Fruit fly (Drosophila melanogaster) whole organism, embryonic: ENCODE data around the gene CG1896.

Experiments
- Antp ChIP-seq: fragments of 200-800 bp; sonication (Bioruptor generic); optimal IDR thresholded peaks from 3 replicates; lab custom pipeline; 2016; ENCODE audit warnings: missing biosample characterization, missing genetic modification characterization
- Atf6 ChIP-seq: fragments of 200-800 bp; sonication (Bioruptor generic); IDR thresholded peaks from 2 replicates; pipeline ENCODE4 v1.3.6; 2022; ENCODE audit warnings: missing biosample characterization, missing genetic modification characterization
- Bteb2 ChIP-seq: fragments of 200-800 bp; sonication (Bioruptor generic); optimal IDR thresholded peaks from 2 replicates; lab custom pipeline; 2016; ENCODE audit warnings: missing biosample characterization, missing genetic modification characterization
- CG1024 ChIP-seq: fragments of 200-800 bp; sonication (Bioruptor generic); IDR thresholded peaks from 2 replicates; pipeline ENCODE4 v1.3.6; 2022; ENCODE audit warnings: missing biosample characterization, missing genetic modification characterization
- CG11085 ChIP-seq: fragments of 200-800 bp; sonication (Bioruptor generic); IDR thresholded peaks from 2 replicates; pipeline ENCODE4 v1.3.6; 2022; ENCODE audit warnings: missing biosample characterization, missing genetic modification characterization
- CG14965 ChIP-seq: fragments of 200-800 bp; sonication (Bioruptor generic); optimal IDR thresholded peaks from 2 replicates; lab custom pipeline; 2016; ENCODE audit warnings: missing biosample characterization, missing genetic modification characterization, borderline replicate concordance
- CG15011 ChIP-seq: fragments of 200-800 bp; sonication (Bioruptor generic); optimal IDR thresholded peaks from 3 replicates; lab custom pipeline; 2018; ENCODE audit warnings: missing biosample characterization, mild to moderate bottlenecking, missing genetic modification characterization
- CG1792 ChIP-seq: fragments of 200-800 bp; sonication (Bioruptor generic); optimal IDR thresholded peaks from 2 replicates; lab custom pipeline; 2016; ENCODE audit warnings: missing biosample characterization, missing genetic modification characterization
- CG2678 ChIP-seq: fragments of 200-800 bp; sonication (Bioruptor generic); optimal IDR thresholded peaks from 3 replicates; lab custom pipeline; 2019; ENCODE audit warnings: missing biosample characterization, mild to moderate bottlenecking, missing genetic modification characterization, moderate library complexity
- CG2712 ChIP-seq: fragments of 200-800 bp; optimal IDR thresholded peaks from 3 replicates; lab custom pipeline; 2019; ENCODE audit warnings: missing biosample characterization, mild to moderate bottlenecking, missing genetic modification characterization, moderate library complexity
- CG30020 ChIP-seq: fragments of 200-800 bp; optimal IDR thresholded peaks from 2 replicates; lab custom pipeline; 2019; ENCODE audit warnings: missing biosample characterization, mild to moderate bottlenecking, missing genetic modification characterization, moderate library complexity
- CG3065 ChIP-seq: fragments of 200-800 bp; sonication (Bioruptor generic); optimal IDR thresholded peaks from 2 replicates; lab custom pipeline; 2016; ENCODE audit warnings: missing biosample characterization, missing genetic modification characterization
- CG33213 ChIP-seq: fragments of 200-800 bp; sonication (Bioruptor generic); optimal IDR thresholded peaks from 3 replicates; lab custom pipeline; 2016; ENCODE audit warnings: missing biosample characterization, missing genetic modification characterization
- CG34376 ChIP-seq: fragments of 200-800 bp; sonication (Bioruptor generic); optimal IDR thresholded peaks from 2 replicates; lab custom pipeline; 2018; ENCODE audit warnings: missing biosample characterization, mild to moderate bottlenecking, missing genetic modification characterization
- CG3726 ChIP-seq: fragments of 200-800 bp; sonication (Bioruptor generic); IDR thresholded peaks from 3 replicates; pipeline ENCODE4, ENCODE4 v1.3.6; 2022; ENCODE audit warnings: missing biosample characterization, missing genetic modification characterization
- CG4404 ChIP-seq: fragments of 200-800 bp; sonication (Bioruptor generic); IDR thresholded peaks from 2 replicates; pipeline ENCODE4 v1.3.6; 2022; ENCODE audit warnings: missing biosample characterization, missing genetic modification characterization
- CG4424 ChIP-seq: fragments of 200-800 bp; sonication (Bioruptor generic); optimal IDR thresholded peaks from 3 replicates; lab custom pipeline; 2016; ENCODE audit warnings: missing biosample characterization, missing genetic modification characterization
- CG6854 ChIP-seq: fragments of 200-800 bp; sonication (Bioruptor generic); optimal IDR thresholded peaks from 3 replicates; lab custom pipeline; 2017; ENCODE audit warnings: missing biosample characterization, mild to moderate bottlenecking, missing genetic modification characterization
- CG9437 ChIP-seq: fragments of 200-800 bp; sonication (Bioruptor generic); optimal IDR thresholded peaks from 2 replicates; lab custom pipeline; 2018; ENCODE audit warnings: missing biosample characterization, mild to moderate bottlenecking, missing genetic modification characterization
- CoRest ChIP-seq: fragments of 200-800 bp; sonication (Bioruptor generic); optimal IDR thresholded peaks from 3 replicates; lab custom pipeline; 2018; ENCODE audit warnings: missing biosample characterization, mild to moderate bottlenecking, missing genetic modification characterization, moderate library complexity
- Dfd ChIP-seq, 2 experiments: fragments of >200 bp; optimal IDR thresholded peaks; 2 replicates each; lab custom pipeline; 2017; ENCODE audit warnings: missing biosample characterization in 2 of 2, missing genetic modification characterization in 2 of 2
- Dp ChIP-seq: fragments of 200-800 bp; sonication (Bioruptor generic); optimal IDR thresholded peaks from 2 replicates; lab custom pipeline; 2018; ENCODE audit warnings: missing biosample characterization, mild to moderate bottlenecking, missing genetic modification characterization, moderate library complexity
- ERR ChIP-seq: fragments of 200-800 bp; sonication (Bioruptor generic); optimal IDR thresholded peaks from 2 replicates; lab custom pipeline; 2016; ENCODE audit warnings: missing biosample characterization, missing genetic modification characterization
- Fer3 ChIP-seq: fragments of 200-800 bp; sonication (Bioruptor generic); optimal IDR thresholded peaks from 2 replicates; lab custom pipeline; 2018; ENCODE audit warnings: missing biosample characterization, mild to moderate bottlenecking, missing genetic modification characterization, moderate library complexity
- Gug ChIP-seq: fragments of 200-800 bp; sonication (Bioruptor generic); IDR thresholded peaks from 4 replicates; pipeline ENCODE4 v1.3.6; 2022; ENCODE audit warnings: missing biosample characterization, missing genetic modification characterization
- HLH54F ChIP-seq: fragments of 200-800 bp; sonication (Bioruptor generic); optimal IDR thresholded peaks from 3 replicates; lab custom pipeline; 2016; ENCODE audit warnings: missing biosample characterization, missing genetic modification characterization
- HmgZ ChIP-seq: fragments of 200-800 bp; sonication (Bioruptor generic); optimal IDR thresholded peaks from 2 replicates; lab custom pipeline; 2018; ENCODE audit warnings: missing biosample characterization, mild to moderate bottlenecking, missing genetic modification characterization
- Hr51 ChIP-seq, 2 experiments: fragments of 200-800 bp; sonication (Bioruptor generic); optimal IDR thresholded peaks; 2 replicates in 1 of 2; 3 replicates in 1 of 2; lab custom pipeline; 2016 to 2018; ENCODE audit warnings: missing biosample characterization in 2 of 2, missing genetic modification characterization in 2 of 2, mild to moderate bottlenecking in 1 of 2, moderate library complexity in 1 of 2
- Mes4 ChIP-seq: fragments of 200-800 bp; sonication (Bioruptor generic); optimal IDR thresholded peaks from 2 replicates; lab custom pipeline; 2016; ENCODE audit warnings: missing biosample characterization, missing genetic modification characterization
- Pdp1 ChIP-seq, 2 experiments: fragments of 200-800 bp; sonication (Bioruptor generic); optimal IDR thresholded peaks; 3 replicates each; lab custom pipeline; 2016; ENCODE audit warnings: missing biosample characterization in 2 of 2, missing genetic modification characterization in 2 of 2, mild to moderate bottlenecking in 1 of 2, moderate library complexity in 1 of 2
- Six4 ChIP-seq: fragments of 200-800 bp; sonication (Bioruptor generic); optimal IDR thresholded peaks from 2 replicates; lab custom pipeline; 2016; ENCODE audit warnings: missing biosample characterization, missing genetic modification characterization
- Sox102F ChIP-seq: fragments of 200-800 bp; sonication (Bioruptor generic); optimal IDR thresholded peaks from 2 replicates; lab custom pipeline; 2018; ENCODE audit warnings: missing biosample characterization, mild to moderate bottlenecking, missing genetic modification characterization, moderate library complexity
- bsh ChIP-seq, 2 experiments: fragments of 200-800 bp; sonication (Bioruptor generic); optimal IDR thresholded peaks; 2 replicates each; lab custom pipeline; 2017 to 2018; ENCODE audit warnings: mild to moderate bottlenecking in 2 of 2, missing biosample characterization in 2 of 2, missing genetic modification characterization in 2 of 2, moderate library complexity in 1 of 2
- btn ChIP-seq: fragments of 200-800 bp; sonication (Bioruptor generic); optimal IDR thresholded peaks from 2 replicates; lab custom pipeline; 2016; ENCODE audit warnings: missing biosample characterization, missing genetic modification characterization
- cg ChIP-seq: fragments of 200-800 bp; sonication (Bioruptor generic); optimal IDR thresholded peaks from 3 replicates; lab custom pipeline; 2019; ENCODE audit warnings: missing biosample characterization, mild to moderate bottlenecking, missing genetic modification characterization, moderate library complexity
- crp ChIP-seq, 2 experiments: fragments of 200-800 bp; sonication (Bioruptor generic); optimal IDR thresholded peaks; 2 replicates in 1 of 2; 3 replicates in 1 of 2; lab custom pipeline; 2017; ENCODE audit warnings: missing biosample characterization in 2 of 2, missing genetic modification characterization in 2 of 2, mild to moderate bottlenecking in 1 of 2, moderate library complexity in 1 of 2
- da ChIP-seq: fragments of 200-800 bp; sonication (Bioruptor generic); optimal IDR thresholded peaks from 2 replicates; lab custom pipeline; 2016; ENCODE audit warnings: missing biosample characterization, missing genetic modification characterization
- danr ChIP-seq: fragments of 200-800 bp; sonication (Bioruptor generic); IDR thresholded peaks from 2 replicates; pipeline ENCODE4 v1.3.6; 2022; ENCODE audit warnings: missing biosample characterization, missing genetic modification characterization
- dpn ChIP-seq, 2 experiments: fragments of 200-800 bp; sonication (Bioruptor generic); optimal IDR thresholded peaks; 3 replicates each; lab custom pipeline; 2016; ENCODE audit warnings: missing biosample characterization in 2 of 2, missing genetic modification characterization in 2 of 2
- fd102C ChIP-seq: fragments of 200-800 bp; sonication (Bioruptor generic); optimal IDR thresholded peaks from 2 replicates; lab custom pipeline; 2018; ENCODE audit warnings: missing biosample characterization, mild to moderate bottlenecking, missing genetic modification characterization, moderate library complexity
- inv ChIP-seq: fragments of 200-800 bp; sonication (Bioruptor generic); IDR thresholded peaks from 2 replicates; pipeline ENCODE4 v1.3.6; 2022; ENCODE audit warnings: missing biosample characterization, missing genetic modification characterization; ENCODE audit not compliant: partially characterized antibody
- kni ChIP-seq: fragments of 200-800 bp; sonication (Bioruptor generic); optimal IDR thresholded peaks from 3 replicates; lab custom pipeline; 2017; ENCODE audit warnings: mild to moderate bottlenecking, missing biosample characterization, missing genetic modification reagents, missing genetic modification characterization
- onecut ChIP-seq: fragments of 200-800 bp; sonication (Bioruptor generic); IDR thresholded peaks from 2 replicates; pipeline ENCODE4 v1.3.6; 2022; ENCODE audit warnings: missing biosample characterization, missing genetic modification characterization
- sqz ChIP-seq: fragments of 200-800 bp; sonication (Bioruptor generic); optimal IDR thresholded peaks from 3 replicates; lab custom pipeline; 2018; ENCODE audit warnings: missing biosample characterization, mild to moderate bottlenecking, missing genetic modification characterization
- sug ChIP-seq: fragments of 200-800 bp; optimal IDR thresholded peaks from 2 replicates; lab custom pipeline; 2019; ENCODE audit warnings: missing biosample characterization, mild to moderate bottlenecking, missing genetic modification characterization, moderate library complexity
- tll ChIP-seq, 2 experiments: fragments of 200-800 bp in 1 of 2; fragments of >200 bp in 1 of 2; sonication (Bioruptor generic) in 1 of 2; optimal IDR thresholded peaks; 2 replicates each; lab custom pipeline; 2017 to 2019; ENCODE audit warnings: missing biosample characterization in 2 of 2, missing genetic modification characterization in 2 of 2, mild to moderate bottlenecking in 1 of 2, moderate library complexity in 1 of 2
- toy ChIP-seq: fragments of 200-800 bp; sonication (Bioruptor generic); IDR thresholded peaks from 2 replicates; pipeline ENCODE4 v1.3.6; 2022; ENCODE audit warnings: missing biosample characterization, missing genetic modification characterization
- wor ChIP-seq: fragments of 200-800 bp; sonication (Bioruptor generic); IDR thresholded peaks from 2 replicates; pipeline ENCODE4 v1.3.6; 2022; ENCODE audit warnings: missing biosample characterization, missing genetic modification characterization

CG1896 gene

DNA sequence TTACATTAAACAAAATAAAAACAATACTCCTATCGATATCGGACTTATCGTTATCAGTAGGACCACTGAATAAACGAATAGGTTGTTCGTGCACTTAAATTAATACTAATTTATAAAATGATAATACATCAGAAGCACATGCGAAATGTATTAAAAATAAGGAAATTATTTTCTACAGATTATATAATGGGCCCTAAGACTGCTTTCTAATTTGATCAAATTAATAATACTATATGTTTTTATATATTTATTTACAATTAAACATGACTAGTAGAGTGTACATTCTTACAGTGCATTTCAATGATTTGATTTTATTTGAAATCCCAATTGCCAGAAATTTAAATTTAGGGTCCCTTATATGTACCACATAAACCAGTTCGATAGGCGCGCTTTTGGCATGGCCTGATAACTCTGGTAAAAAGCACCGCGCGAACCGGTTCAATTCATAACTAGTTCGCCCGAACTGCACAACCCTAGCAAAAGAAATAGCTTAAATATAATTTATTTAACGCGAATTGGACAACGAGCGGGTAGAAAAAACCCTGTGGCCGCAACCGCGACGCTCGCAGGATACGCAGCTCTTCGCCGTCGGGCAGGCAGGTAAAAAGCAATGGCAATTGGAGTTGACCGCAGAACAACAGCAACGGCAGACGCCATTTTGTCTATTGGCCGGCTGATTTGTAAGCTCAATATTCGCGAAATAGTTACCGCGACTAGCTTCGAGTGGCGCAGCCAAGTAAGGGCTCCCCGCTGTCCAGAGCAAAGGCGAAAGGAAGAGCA is 32.7 kb downstream of the CG1896 start, which contains the start of the genes CG2126 and faf:
CG2126 (minus strand) TSS at position 70 of the 780 bp plus-strand sequence.
faf (plus strand) TSS at position 438 of the 780 bp plus-strand sequence.
- TF ChIP-seq Dfd (GFP tag; optimal IDR thresholded peaks at IDR 0.05; lab: Kevin White, UChicago) (no peak), Mes4 (no peak), Antp (GFP tag; lab: Kevin White, UChicago) (peak; percentile 58), Bteb2 (GFP tag; lab: Kevin White, UChicago) (peak; percentile 41), CG3065 (GFP tag; lab: Kevin White, UChicago) (peak; percentile 21), inv (GFP tag; lab: Robert Waterston, UW) (peak; percentile 31; the same call in 1 of the 2 replicates), Pdp1 (GFP tag; optimal IDR thresholded peaks at IDR 0.05; lab: Kevin White, UChicago) (peak; percentile 54 to 68), Six4 (GFP tag; lab: Kevin White, UChicago) (peak; percentile 70), ERR (GFP tag; lab: Kevin White, UChicago) (no peak), CG2712 (tag; lab: Kevin White, UChicago) (peak; percentile 87), crp (GFP tag; optimal IDR thresholded peaks at IDR 0.05; lab: Kevin White, UChicago) (peak in 1 of 2 experiments; percentile 41), Sox102F (GFP tag; lab: Kevin White, UChicago) (peak; percentile 82), CG2678 (tag; lab: Kevin White, UChicago) (peak; percentile 88), onecut (peak; percentile 64), CG1024 (no peak), danr (peak; percentile 61; the same call in 1 of the 2 replicates), CG15011 (GFP tag; lab: Kevin White, UChicago) (peak; percentile 59), Dp (GFP tag; lab: Kevin White, UChicago) (peak; percentile 44), CG3726 (GFP tag; lab: Robert Waterston, UW) (peak; percentile 62; the same call in 1 of the 3 replicates), bsh (GFP tag; optimal IDR thresholded peaks at IDR 0.05; lab: Kevin White, UChicago) (peak; percentile 15 to 79), da (GFP tag; lab: Kevin White, UChicago) (no peak), CG30020 (peak; percentile 65), CG33213 (peak; percentile 24), CG1792 (GFP tag; lab: Kevin White, UChicago) (no peak), wor (GFP tag; lab: Robert Waterston, UW) (peak; percentile 41; the same call in 1 of the 2 replicates), btn (GFP tag; lab: Kevin White, UChicago) (no peak), Hr51 (GFP tag; optimal IDR thresholded peaks at IDR 0.05; lab: Kevin White, UChicago) (peak; percentile 10 to 84), CG4404 (GFP tag; lab: Robert Waterston, UW) (peak; percentile 42), HmgZ (tag; lab: Kevin White, UChicago) (peak; percentile 70), dpn (GFP tag; optimal IDR thresholded peaks at IDR 0.05; lab: Kevin White, UChicago) (peak; percentile 64 to 85), CoRest (tag; lab: Kevin White, UChicago) (peak; percentile 86), CG34376 (GFP tag; lab: Kevin White, UChicago) (peak; percentile 22), CG9437 (GFP tag; lab: Kevin White, UChicago) (peak; percentile 70), cg (GFP tag; lab: Kevin White, UChicago) (no peak), Fer3 (tag; lab: Kevin White, UChicago) (peak; percentile 74), sqz (GFP tag; lab: Kevin White, UChicago) (no peak), CG6854 (peak; percentile 14), sug (tag; lab: Kevin White, UChicago) (peak; percentile 74), Atf6 (peak; percentile 40; the same call in 1 of the 2 replicates), CG11085 (peak; percentile 60; the same call in 1 of the 2 replicates), CG4424 (GFP tag; lab: Kevin White, UChicago) (peak; percentile 74), tll (GFP tag; optimal IDR thresholded peaks at IDR 0.05; lab: Kevin White, UChicago) (no peak), Gug (GFP tag; lab: Robert Waterston, UW) (peak; percentile 75), kni (GFP tag; lab: Kevin White, UChicago) (peak; percentile 56), fd102C (GFP tag; lab: Kevin White, UChicago) (no peak), HLH54F (GFP tag; lab: Kevin White, UChicago) (peak; percentile 64), CG14965 (GFP tag; lab: Kevin White, UChicago) (no peak), toy (GFP tag; lab: Robert Waterston, UW) (no peak)
